Fruit fly (Drosophila melanogaster): ENCODE results near the gene CG11694.

CG11694 gene

DNA sequence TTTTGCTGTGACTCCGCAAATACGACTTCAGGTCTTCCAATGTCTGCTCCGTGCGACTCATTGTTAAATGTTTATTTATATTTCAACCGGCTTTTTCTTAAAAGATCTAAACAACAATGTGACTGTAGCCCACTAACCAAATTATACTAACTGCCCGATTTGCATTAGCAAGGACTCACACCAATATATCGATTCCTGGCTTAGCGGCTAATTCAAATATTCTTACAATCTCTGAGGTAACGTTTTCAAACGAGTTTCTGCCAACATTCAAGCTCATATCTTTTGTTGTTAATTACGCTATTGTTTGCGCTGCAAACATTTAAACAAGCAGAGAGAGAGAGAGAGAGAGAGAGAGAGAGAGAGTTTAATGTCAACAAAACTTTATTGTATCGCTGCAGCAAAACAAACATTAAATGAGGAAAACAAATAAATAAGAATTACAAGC is 3.4 kb downstream of the CG11694 start, which contains the start of gene tex (continued):
- TF ChIP-seq hkb (optimal IDR thresholded peaks at IDR 0.05) (no peak), hkb (GFP tag; IDR thresholded peaks at IDR 0.05) (peak; percentile 37; the same call in 1 of the 2 replicates), Xbp1 (GFP tag; optimal IDR thresholded peaks at IDR 0.05) (no peak), CG31441 (GFP tag; IDR thresholded peaks at IDR 0.05) (peak; percentile 49; the same call in 1 of the 2 replicates)

DNA sequence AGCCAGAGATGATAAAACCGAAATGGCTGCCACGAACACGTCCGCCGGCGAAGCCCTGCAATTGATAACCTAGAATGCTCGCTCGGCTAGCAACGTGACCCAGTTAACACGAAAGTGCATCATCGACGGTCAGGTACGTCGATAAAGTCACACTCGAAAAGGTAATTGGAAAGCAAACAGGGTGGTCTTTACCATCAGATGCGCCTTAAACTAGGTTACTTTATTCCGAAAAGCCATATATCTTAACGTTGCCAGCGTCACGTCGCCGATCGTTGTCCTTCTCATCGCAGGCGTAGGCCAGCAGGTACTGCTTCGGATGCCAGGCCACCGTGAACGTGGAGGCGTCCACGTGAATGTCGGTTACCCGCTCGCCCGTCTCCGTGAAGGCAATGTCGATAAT is 4.7 kb downstream of the CG11694 start:
- TF ChIP-seq Med (GFP tag) = peak; percentile 36
- peak in 1 of 2 experiments; percentile 94 for TF ChIP-seq tll (GFP tag; optimal IDR thresholded peaks at IDR 0.05)
- TF ChIP-seq CG14667 (GFP tag; IDR thresholded peaks at IDR 0.05) = no peak
- TF ChIP-seq cad (GFP tag; optimal IDR thresholded peaks at IDR 0.05) = peak; percentile 82
- TF ChIP-seq CG4707 (GFP tag; optimal IDR thresholded peaks at IDR 0.05) = no peak

DNA sequence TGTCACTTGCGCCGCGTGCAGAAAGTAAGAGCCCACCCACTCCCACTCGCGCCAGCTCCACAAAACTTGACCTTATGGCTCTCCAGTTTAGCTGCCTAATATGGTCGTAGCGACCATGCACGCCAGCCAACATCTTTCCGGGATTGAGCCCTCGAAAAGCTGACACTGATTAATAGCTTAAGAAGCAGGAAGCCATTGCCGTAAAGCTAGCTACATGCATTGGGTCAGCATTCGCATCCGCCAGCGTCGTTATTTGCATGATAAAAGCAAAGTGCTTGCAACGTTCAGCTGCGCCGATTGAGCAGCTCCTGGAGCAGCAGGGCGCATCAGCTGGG is 5.0 kb downstream of the CG11694 start:
- TF ChIP-seq Ets65A (GFP tag) = peak; percentile 90
- TF ChIP-seq pros (GFP tag; optimal IDR thresholded peaks at IDR 0.05) = no peak

DNA sequence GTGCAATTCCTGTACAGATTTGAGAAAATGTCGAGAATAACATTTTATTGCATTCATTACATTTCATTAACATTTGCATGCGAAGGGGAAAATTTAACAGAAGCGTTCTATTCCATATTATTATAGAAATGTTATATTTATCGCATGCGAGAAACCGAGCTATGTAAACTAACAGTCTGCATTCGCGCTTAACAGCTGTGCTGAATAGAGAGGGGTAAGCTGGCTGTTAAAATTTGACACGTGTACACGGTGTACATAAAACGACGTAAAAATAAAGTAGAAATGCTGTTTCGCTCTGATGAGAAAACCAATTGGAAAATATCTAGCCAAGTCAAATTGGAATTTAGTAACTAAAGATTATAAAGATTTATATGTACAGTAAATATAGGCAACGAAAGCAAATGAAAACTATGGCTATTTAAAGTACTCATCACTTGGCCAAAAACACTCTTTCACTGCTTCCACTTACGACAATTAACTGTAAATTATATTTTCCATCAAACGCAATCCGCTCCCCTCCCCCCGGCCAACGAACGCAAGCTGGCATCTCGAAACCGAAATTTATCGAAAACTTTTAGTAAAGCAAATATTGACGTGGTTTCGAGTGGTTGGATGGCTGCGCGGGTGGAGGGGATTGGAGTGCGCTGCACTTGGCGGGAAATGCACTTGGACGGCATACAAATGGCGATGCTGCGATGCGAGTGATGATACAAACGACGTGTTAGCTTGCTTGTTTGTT is 5.6 kb downstream of the CG11694 start:
- TF ChIP-seq pan (optimal IDR thresholded peaks at IDR 0.05) (no peak), pan (GFP tag; optimal IDR thresholded peaks at IDR 0.05 in 1 of 2, IDR thresholded peaks at IDR 0.05 in 1 of 2) (no peak), CG32772 (GFP tag; IDR thresholded peaks at IDR 0.05) (no peak), CG31224 (GFP tag; IDR thresholded peaks at IDR 0.05) (no peak), pzg (GFP tag; optimal IDR thresholded peaks at IDR 0.05) (no peak), al (GFP tag; IDR thresholded peaks at IDR 0.05) (no peak), CG10654 (GFP tag; optimal IDR thresholded peaks at IDR 0.05) (no peak), Deaf1 (tag; optimal IDR thresholded peaks at IDR 0.05) (no peak), NC2β (GFP tag; optimal IDR thresholded peaks at IDR 0.05) (no peak), Med (GFP tag) (peak; percentile 33), sima (GFP tag; optimal IDR thresholded peaks at IDR 0.05) (no peak), Bgb (GFP tag; IDR thresholded peaks at IDR 0.05; ENCODE audit: partially characterized antibody) (peak; percentile 70), tgo (GFP tag; IDR thresholded peaks at IDR 0.05) (no peak), gsb-n (tag; optimal IDR thresholded peaks at IDR 0.05) (no peak), danr (GFP tag; IDR thresholded peaks at IDR 0.05) (no peak), CG11695 (GFP tag; IDR thresholded peaks at IDR 0.05) (no peak), maf-S (GFP tag; optimal IDR thresholded peaks at IDR 0.05) (no peak), Lhr (GFP tag; optimal IDR thresholded peaks at IDR 0.05) (no peak), CG32767 (GFP tag; IDR thresholded peaks at IDR 0.05) (peak; percentile 9; the same call in 1 of the 2 replicates), fd96Cb (tag; optimal IDR thresholded peaks at IDR 0.05) (no peak), HHEX (GFP tag; optimal IDR thresholded peaks at IDR 0.05) (no peak), CG17568 (GFP tag; optimal IDR thresholded peaks at IDR 0.05) (no peak), Oaz (GFP tag; IDR thresholded peaks at IDR 0.05) (no peak), CG3163 (GFP tag; optimal IDR thresholded peaks at IDR 0.05) (no peak), CG12659 (GFP tag; optimal IDR thresholded peaks at IDR 0.05) (no peak), CG7556 (GFP tag; optimal IDR thresholded peaks at IDR 0.05) (no peak), HLH3B (GFP tag; IDR thresholded peaks at IDR 0.05) (no peak), CG9817 (tag; optimal IDR thresholded peaks at IDR 0.05) (no peak), so (GFP tag; IDR thresholded peaks at IDR 0.05) (no peak), lov (optimal IDR thresholded peaks at IDR 0.05) (no peak), lov (GFP tag; IDR thresholded peaks at IDR 0.05) (no peak), Gsc (GFP tag; IDR thresholded peaks at IDR 0.05) (no peak), Trl (optimal IDR thresholded peaks at IDR 0.05) (no peak), Trl (GFP tag; optimal IDR thresholded peaks at IDR 0.05) (no peak), CG3847 (GFP tag; IDR thresholded peaks at IDR 0.05) (no peak), kah (GFP tag; optimal IDR thresholded peaks at IDR 0.05) (no peak), nau (GFP tag; optimal IDR thresholded peaks at IDR 0.05) (no peak)

All from whole organism, embryonic.